Worm (Caenorhabditis elegans): ENCODE data around the gene old-2.

The old-2 gene

DNA sequence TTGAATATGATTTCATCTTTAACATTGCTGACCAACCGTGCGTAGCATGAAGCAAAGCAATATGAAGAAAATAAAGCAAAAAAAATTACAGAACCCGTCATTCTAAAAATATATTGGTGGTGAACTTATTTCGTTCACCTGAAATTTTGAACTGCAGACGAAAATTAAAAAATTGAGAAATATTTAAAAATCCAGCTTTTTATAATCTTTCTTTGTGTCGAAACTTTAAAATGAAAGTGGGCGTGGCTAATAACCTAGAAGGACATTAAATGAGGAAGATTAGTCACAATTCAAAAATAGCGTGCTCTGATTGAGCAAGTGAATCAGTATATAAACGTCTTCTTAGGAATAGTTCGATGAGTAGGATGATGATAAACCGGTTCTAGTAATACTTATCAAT, at the start of gene old-2:
Gene old-2 (minus strand): TSS at position 101 of the 400 bp plus-strand sequence.
- TF ChIP-seq tbx-37 (GFP tag; conservative IDR thresholded peaks at IDR 0.05) (no peak), B0310.2 (tag; optimal IDR thresholded peaks at IDR 0.05) (no peak), scrt-1 (GFP tag; IDR thresholded peaks at IDR 0.05) (no peak), sea-1 (GFP tag; conservative IDR thresholded peaks at IDR 0.05) (no peak)

DNA sequence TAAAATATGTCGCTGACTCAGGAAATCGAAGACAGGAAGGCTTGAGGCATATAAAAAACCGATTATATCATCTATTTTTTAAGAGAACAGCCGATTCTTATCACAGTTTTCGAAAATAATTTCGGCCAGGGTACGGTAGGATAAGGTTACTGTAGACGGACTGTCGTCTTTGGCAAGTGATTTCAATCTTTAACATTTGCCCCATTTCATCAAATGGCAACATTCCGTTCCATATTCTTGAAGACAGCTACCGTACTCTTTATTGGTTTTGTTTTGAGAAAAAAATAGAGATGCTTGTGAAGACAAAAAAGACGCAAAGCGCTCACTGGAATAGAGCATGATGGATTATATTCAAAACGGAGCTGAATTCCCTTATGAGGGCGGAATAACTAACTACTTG, 49.3 kb upstream of the old-2 start:
- TF ChIP-seq pes-1 (GFP tag; IDR thresholded peaks at IDR 0.05) (no peak), F13C5.2 (tag; optimal IDR thresholded peaks at IDR 0.05) (no peak), ceh-13 (GFP tag; optimal IDR thresholded peaks at IDR 0.05) (no peak), B0310.2 (tag; optimal IDR thresholded peaks at IDR 0.05) (no peak), sea-1 (GFP tag; conservative IDR thresholded peaks at IDR 0.05) (no peak)

DNA sequence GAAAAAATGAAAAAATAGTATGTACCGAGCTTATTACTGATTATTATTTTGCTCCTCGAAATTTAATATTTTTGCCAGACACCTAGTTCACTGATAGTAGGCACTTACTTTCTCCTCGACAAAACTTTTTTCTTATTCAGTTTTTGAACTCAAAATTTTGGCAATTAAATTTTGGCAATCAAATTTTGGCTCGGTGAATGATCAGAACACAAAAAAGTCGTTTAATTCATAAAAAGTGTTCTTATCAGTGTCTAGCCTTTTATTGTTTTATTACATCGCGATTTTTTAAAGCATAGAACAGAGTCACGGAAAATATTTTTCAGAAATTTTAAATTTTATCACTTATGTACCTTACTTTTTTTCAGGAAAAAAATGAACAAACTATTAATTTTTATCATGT, 45.8 kb upstream of the old-2 start:
- no peak for TF ChIP-seq hnd-1 (tag; optimal IDR thresholded peaks at IDR 0.05)
- no peak for TF ChIP-seq pes-1 (GFP tag; IDR thresholded peaks at IDR 0.05)
- TF ChIP-seq ceh-13 (GFP tag; optimal IDR thresholded peaks at IDR 0.05): no peak
- TF ChIP-seq aly-1 (tag; optimal IDR thresholded peaks at IDR 0.05): no peak
- TF ChIP-seq sea-1 (GFP tag; conservative IDR thresholded peaks at IDR 0.05): no peak
- no peak for TF ChIP-seq ceh-36 (tag; optimal IDR thresholded peaks at IDR 0.05)
- TF ChIP-seq tbx-37 (GFP tag; conservative IDR thresholded peaks at IDR 0.05): no peak
- TF ChIP-seq ama-1 (optimal IDR thresholded peaks at IDR 0.05): no peak
- no peak for TF ChIP-seq flt-1 (GFP tag; IDR thresholded peaks at IDR 0.05)
- TF ChIP-seq tbx-11 (GFP tag; IDR thresholded peaks at IDR 0.05): no peak

ce11 chrII:9894435-9894834, 45.0 kb upstream of the old-2 start, which contains the start of gene F26C11.1:
Gene F26C11.1 (plus strand): TSS chrII:9894735.
- TF ChIP-seq hmg-4 (GFP tag; optimal IDR thresholded peaks at IDR 0.05): no peak
- no peak for TF ChIP-seq flt-1 (GFP tag; IDR thresholded peaks at IDR 0.05)
- TF ChIP-seq B0310.2 (tag; optimal IDR thresholded peaks at IDR 0.05): no peak
- TF ChIP-seq tbx-11 (GFP tag; IDR thresholded peaks at IDR 0.05): no peak
- TF ChIP-seq hmbx-1 (tag; optimal IDR thresholded peaks at IDR 0.05): no peak
- no peak for TF ChIP-seq ama-1 (optimal IDR thresholded peaks at IDR 0.05)
- TF ChIP-seq scrt-1 (GFP tag; IDR thresholded peaks at IDR 0.05): no peak
- no peak for TF ChIP-seq hnd-1 (tag; optimal IDR thresholded peaks at IDR 0.05)
- TF ChIP-seq F13C5.2 (tag; optimal IDR thresholded peaks at IDR 0.05): no peak
- no peak for TF ChIP-seq pes-1 (GFP tag; IDR thresholded peaks at IDR 0.05)
- no peak for TF ChIP-seq sea-1 (GFP tag; conservative IDR thresholded peaks at IDR 0.05)

ce11 chrII:9892409-9892808, 43.0 kb upstream of the old-2 start, which contains the start of gene C08H9.16:
Gene C08H9.16 (plus strand): TSS chrII:9892778.
- TF ChIP-seq tbx-11 (GFP tag; IDR thresholded peaks at IDR 0.05) (no peak), ceh-36 (tag; optimal IDR thresholded peaks at IDR 0.05) (no peak), scrt-1 (GFP tag; IDR thresholded peaks at IDR 0.05) (no peak), hmg-4 (GFP tag; optimal IDR thresholded peaks at IDR 0.05) (no peak), ama-1 (optimal IDR thresholded peaks at IDR 0.05) (no peak), tbx-37 (GFP tag; conservative IDR thresholded peaks at IDR 0.05) (no peak), hmbx-1 (tag; optimal IDR thresholded peaks at IDR 0.05) (no peak), aly-1 (tag; optimal IDR thresholded peaks at IDR 0.05) (no peak), ets-7 (tag; optimal IDR thresholded peaks at IDR 0.05) (no peak), tra-4 (tag; optimal IDR thresholded peaks at IDR 0.05) (no peak), pes-1 (GFP tag; IDR thresholded peaks at IDR 0.05) (no peak), flt-1 (GFP tag; IDR thresholded peaks at IDR 0.05) (no peak), F13C5.2 (tag; optimal IDR thresholded peaks at IDR 0.05) (no peak), B0310.2 (tag; optimal IDR thresholded peaks at IDR 0.05) (no peak), sea-1 (GFP tag; conservative IDR thresholded peaks at IDR 0.05) (no peak)

ce11 chrII:9891823-9892222, 42.4 kb upstream of the old-2 start:
- TF ChIP-seq flt-1 (GFP tag; IDR thresholded peaks at IDR 0.05): no peak
- TF ChIP-seq hmbx-1 (tag; optimal IDR thresholded peaks at IDR 0.05): no peak
- TF ChIP-seq ets-7 (tag; optimal IDR thresholded peaks at IDR 0.05): no peak
- no peak for TF ChIP-seq ama-1 (optimal IDR thresholded peaks at IDR 0.05)

- no peak for TF ChIP-seq flt-1 (GFP tag; IDR thresholded peaks at IDR 0.05)
- TF ChIP-seq ets-7 (tag; optimal IDR thresholded peaks at IDR 0.05): no peak
- no peak for TF ChIP-seq hmg-4 (GFP tag; optimal IDR thresholded peaks at IDR 0.05)
- no peak for TF ChIP-seq tbx-37 (GFP tag; conservative IDR thresholded peaks at IDR 0.05)
- TF ChIP-seq ceh-36 (tag; optimal IDR thresholded peaks at IDR 0.05): no peak
- TF ChIP-seq tra-4 (tag; optimal IDR thresholded peaks at IDR 0.05): no peak
- no peak for TF ChIP-seq hmbx-1 (tag; optimal IDR thresholded peaks at IDR 0.05)
- no peak for TF ChIP-seq aly-1 (tag; optimal IDR thresholded peaks at IDR 0.05)
- no peak for TF ChIP-seq ceh-13 (GFP tag; optimal IDR thresholded peaks at IDR 0.05)
- no peak; the same call in 1 of the 2 replicates for TF ChIP-seq pes-1 (GFP tag; IDR thresholded peaks at IDR 0.05)
- no peak for TF ChIP-seq B0310.2 (tag; optimal IDR thresholded peaks at IDR 0.05)
- no peak for TF ChIP-seq F13C5.2 (tag; optimal IDR thresholded peaks at IDR 0.05)
- no peak for TF ChIP-seq hnd-1 (tag; optimal IDR thresholded peaks at IDR 0.05)
- no peak for TF ChIP-seq ama-1 (optimal IDR thresholded peaks at IDR 0.05)
- no peak for TF ChIP-seq sea-1 (GFP tag; conservative IDR thresholded peaks at IDR 0.05)
- TF ChIP-seq scrt-1 (GFP tag; IDR thresholded peaks at IDR 0.05): no peak
- no peak for TF ChIP-seq tbx-11 (GFP tag; IDR thresholded peaks at IDR 0.05)
Measured at ce11 chrII:9891031-9891689, 41.8 kb upstream of the old-2 start, which contains the start of gene vgln-1. Gene vgln-1 (minus strand): TSS chrII:9891081.

DNA sequence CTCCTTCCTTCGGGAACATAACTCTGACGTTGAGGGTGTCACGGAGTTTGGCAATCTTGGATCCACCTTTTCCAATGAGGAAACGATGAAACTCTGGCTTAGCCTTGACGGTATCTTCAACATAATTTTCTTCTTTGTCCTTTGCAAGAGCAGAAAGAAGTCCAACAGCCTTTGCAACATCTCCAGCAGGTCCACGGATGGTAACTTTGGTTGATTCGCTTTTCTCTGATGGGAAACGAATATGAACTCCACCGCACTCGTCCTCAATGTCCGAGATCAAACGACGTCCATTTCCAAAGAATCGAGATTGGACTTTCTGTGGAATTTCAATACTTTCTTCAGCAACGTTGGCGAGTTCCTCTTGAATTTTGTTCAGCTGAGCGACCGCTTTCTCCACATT, 39.2 kb upstream of the old-2 start:
- TF ChIP-seq pes-1 (GFP tag; IDR thresholded peaks at IDR 0.05) (no peak), tbx-11 (GFP tag; IDR thresholded peaks at IDR 0.05) (no peak), ceh-13 (GFP tag; optimal IDR thresholded peaks at IDR 0.05) (no peak), tbx-37 (GFP tag; conservative IDR thresholded peaks at IDR 0.05) (no peak), scrt-1 (GFP tag; IDR thresholded peaks at IDR 0.05) (no peak), sea-1 (GFP tag; conservative IDR thresholded peaks at IDR 0.05) (no peak), ama-1 (optimal IDR thresholded peaks at IDR 0.05) (no peak), hmg-4 (GFP tag; optimal IDR thresholded peaks at IDR 0.05) (no peak), hmbx-1 (tag; optimal IDR thresholded peaks at IDR 0.05) (no peak), F13C5.2 (tag; optimal IDR thresholded peaks at IDR 0.05) (no peak), hnd-1 (tag; optimal IDR thresholded peaks at IDR 0.05) (no peak), ceh-36 (tag; optimal IDR thresholded peaks at IDR 0.05) (no peak), aly-1 (tag; optimal IDR thresholded peaks at IDR 0.05) (no peak), flt-1 (GFP tag; IDR thresholded peaks at IDR 0.05) (no peak), B0310.2 (tag; optimal IDR thresholded peaks at IDR 0.05) (no peak), ets-7 (tag; optimal IDR thresholded peaks at IDR 0.05) (no peak), tra-4 (tag; optimal IDR thresholded peaks at IDR 0.05) (no peak)
